Worm (Caenorhabditis elegans) whole organism, L4 larva: ENCODE measurements around the gene nfi-1.

Source experiments
- F44E2.7 ChIP-seq: fragments of 200-800 bp; sonication (Bioruptor generic); IDR thresholded peaks from 2 replicates; pipeline ENCODE4 v2.1.2; 2022; ENCODE audit warnings: missing genetic modification characterization, missing compliant biosample characterization
- aha-1 ChIP-seq: fragments of 150-350 bp; peaks from one replicate; lab custom pipeline; 2014; ENCODE audit warnings: missing biosample characterization, missing genetic modification characterization
- dmd-6 ChIP-seq: fragments of 200-800 bp; sonication (Bioruptor generic); IDR thresholded peaks from 2 replicates; pipeline ENCODE4 v1.3.6; 2022; ENCODE audit warnings: missing genetic modification reagents, missing genetic modification characterization, missing compliant biosample characterization
- fkh-10 ChIP-seq: fragments of 150-350 bp; optimal IDR thresholded peaks from 2 replicates; lab custom pipeline; 2014; ENCODE audit warnings: missing biosample characterization, missing genetic modification reagents, missing genetic modification characterization
- lin-39 ChIP-seq: fragments of 150-350 bp; optimal IDR thresholded peaks from 2 replicates; lab custom pipeline; 2014; ENCODE audit warnings: missing biosample characterization, missing genetic modification reagents, missing genetic modification characterization
- unc-62 ChIP-seq, 3 experiments: fragments of 150-350 bp in 1 of 3; sonication (generic microtip); optimal IDR thresholded peaks in 2 of 3; peaks in 1 of 3; 1 replicate in 1 of 3; 2 replicates in 2 of 3; lab custom pipeline; 2014 to 2017; ENCODE audit warnings: missing biosample characterization in 3 of 3, missing genetic modification characterization in 3 of 3, missing genetic modification reagents in 3 of 3, missing genotype in 1 of 3

ce11 chrII:7531478-7531877 lies 6.5 kb upstream of the nfi-1 start:
- TF ChIP-seq fkh-10 (no peak), dmd-6 (GFP tag; lab: Robert Waterston, UW) (no peak), aha-1 (tag; lab: Kevin White, UChicago) (no peak), lin-39 (tag; lab: Kevin White, UChicago) (no peak), F44E2.7 (GFP tag; lab: Robert Waterston, UW) (no peak), unc-62 (GFP tag; optimal IDR thresholded peaks at IDR 0.05 in 1 of 2; lab: Kevin White, UChicago) (no peak), unc-62 (tag; optimal IDR thresholded peaks at IDR 0.05; lab: Kevin White, UChicago) (no peak)
